Worm (Caenorhabditis elegans) whole organism, young adult: ENCODE measurements around the gene gly-3.

Experiments
- B0336.3 ChIP-seq: fragments of 200-800 bp; sonication (Bioruptor generic); IDR thresholded peaks from 2 replicates; pipeline ENCODE4 v1.3.6; 2022; ENCODE audit warnings: missing genetic modification characterization, missing compliant biosample characterization
- F23B12.7 ChIP-seq: sonication (generic microtip); optimal IDR thresholded peaks from 2 replicates; lab custom pipeline; 2017; ENCODE audit warnings: missing genetic modification characterization, mild to moderate bottlenecking, missing compliant biosample characterization, antibody characterized with exemption, moderate library complexity; ENCODE audit not compliant: insufficient read depth
- F33H1.4 ChIP-seq: fragments of 200-800 bp; sonication (Bioruptor generic); IDR thresholded peaks from 2 replicates; pipeline ENCODE4 v1.3.6; 2022; ENCODE audit warnings: missing genetic modification reagents, missing genetic modification characterization, missing compliant biosample characterization
- F39B2.1 ChIP-seq: fragments of 200-800 bp; sonication (Bioruptor generic); IDR thresholded peaks from 2 replicates; pipeline ENCODE4 v1.3.6; 2022; ENCODE audit warnings: missing genetic modification reagents, missing genetic modification characterization, missing compliant biosample characterization
- F49E8.2 ChIP-seq: sonication (generic microtip); optimal IDR thresholded peaks from 3 replicates; lab custom pipeline; 2017; ENCODE audit warnings: missing genetic modification characterization, mild to moderate bottlenecking, missing compliant biosample characterization, antibody characterized with exemption, moderate library complexity; ENCODE audit not compliant: insufficient read depth
- F57A8.1 ChIP-seq: fragments of 200-800 bp; sonication (Bioruptor generic); optimal IDR thresholded peaks from 2 replicates; lab custom pipeline; 2018; ENCODE audit warnings: mild to moderate bottlenecking, missing genetic modification characterization, moderate library complexity, missing compliant biosample characterization
- Y53F4B.3 ChIP-seq: fragments of 200-800 bp; sonication (Bioruptor generic); IDR thresholded peaks from 2 replicates; pipeline ENCODE4 v1.3.6; 2022; ENCODE audit warnings: missing genetic modification reagents, missing genetic modification characterization, missing compliant biosample characterization
- Y67H2A.10 ChIP-seq: fragments of 200-800 bp; sonication (Bioruptor generic); conservative IDR thresholded peaks from 2 replicates; pipeline ENCODE4 v1.3.6; 2022; ENCODE audit warnings: missing genetic modification reagents, missing genetic modification characterization, missing compliant biosample characterization
- Y95B8A.8 ChIP-seq: fragments of 200-800 bp; sonication (Bioruptor generic); IDR thresholded peaks from 2 replicates; pipeline ENCODE4 v1.3.6; 2022; ENCODE audit warnings: missing genetic modification reagents, missing genetic modification characterization, missing compliant biosample characterization
- akir-1 ChIP-seq: fragments of 200-800 bp; sonication (Bioruptor generic); optimal IDR thresholded peaks from 2 replicates; lab custom pipeline; 2018; ENCODE audit warnings: mild to moderate bottlenecking, missing genetic modification characterization, moderate library complexity, missing compliant biosample characterization
- attf-6 ChIP-seq: fragments of 200-800 bp; sonication (Bioruptor generic); IDR thresholded peaks from 2 replicates; pipeline ENCODE4 v1.3.6; 2022; ENCODE audit warnings: missing genetic modification reagents, missing genetic modification characterization, missing compliant biosample characterization
- cebp-1 ChIP-seq, 2 experiments: fragments of 200-800 bp in 1 of 2; sonication (Bioruptor generic) in 1 of 2; sonication (generic microtip) in 1 of 2; IDR thresholded peaks in 1 of 2; optimal IDR thresholded peaks in 1 of 2; 2 replicates each; pipeline versions ENCODE4 v1.3.6 to Lab custom; 2017 to 2022; ENCODE audit warnings: missing compliant biosample characterization in 2 of 2, missing genetic modification characterization in 2 of 2, mild to moderate bottlenecking in 1 of 2, missing genetic modification reagents in 1 of 2, moderate library complexity in 1 of 2
- cebp-2 ChIP-seq: fragments of 200-800 bp; sonication (Bioruptor generic); IDR thresholded peaks from 2 replicates; pipeline ENCODE4 v1.3.6; 2022; ENCODE audit warnings: missing genetic modification characterization, missing compliant biosample characterization
- ceh-91 ChIP-seq: fragments of 200-800 bp; sonication (Bioruptor generic); IDR thresholded peaks from 2 replicates; pipeline ENCODE4 v1.3.6; 2022; ENCODE audit warnings: missing genetic modification reagents, missing genetic modification characterization, missing compliant biosample characterization
- chd-7 ChIP-seq: sonication (generic microtip); optimal IDR thresholded peaks from 2 replicates; lab custom pipeline; 2016; ENCODE audit warnings: mild to moderate bottlenecking, missing genetic modification characterization, moderate library complexity, missing compliant biosample characterization
- dox-1 ChIP-seq: fragments of 200-800 bp; sonication (Bioruptor generic); IDR thresholded peaks from 2 replicates; pipeline ENCODE4 v1.3.6; 2022; ENCODE audit warnings: missing genetic modification reagents, missing genetic modification characterization, missing compliant biosample characterization
- efl-1 ChIP-seq: fragments of 150-350 bp; optimal IDR thresholded peaks from 2 replicates; lab custom pipeline; 2014; ENCODE audit warnings: missing biosample characterization, missing genetic modification reagents, missing genetic modification characterization
- ekl-4 ChIP-seq: fragments of 200-800 bp; sonication (Bioruptor generic); IDR thresholded peaks from 2 replicates; pipeline ENCODE4 v1.3.6; 2022; ENCODE audit warnings: missing genetic modification reagents, missing genetic modification characterization, missing compliant biosample characterization
- fkh-3 ChIP-seq: sonication (generic microtip); optimal IDR thresholded peaks from 2 replicates; lab custom pipeline; 2016; ENCODE audit warnings: mild to moderate bottlenecking, missing genetic modification characterization, missing compliant biosample characterization
- hlh-26 ChIP-seq: fragments of 200-800 bp; sonication (Bioruptor generic); conservative IDR thresholded peaks from 2 replicates; pipeline ENCODE4 v1.3.6; 2022; ENCODE audit warnings: missing genetic modification reagents, missing genetic modification characterization, missing compliant biosample characterization
- hmg-1.2 ChIP-seq: fragments of 200-800 bp; sonication (Bioruptor generic); IDR thresholded peaks from 2 replicates; pipeline ENCODE4 v1.3.6; 2022; ENCODE audit warnings: missing genetic modification reagents, missing genetic modification characterization, missing compliant biosample characterization
- lin-54 ChIP-seq: fragments of 200-800 bp; sonication (Bioruptor generic); optimal IDR thresholded peaks from 2 replicates; lab custom pipeline; 2018; ENCODE audit warnings: mild to moderate bottlenecking, missing genetic modification characterization, missing compliant biosample characterization
- lir-1 ChIP-seq: fragments of 200-800 bp; sonication (Bioruptor generic); conservative IDR thresholded peaks from 2 replicates; pipeline ENCODE4 v1.3.6; 2022; ENCODE audit warnings: missing genetic modification reagents, missing genetic modification characterization, missing compliant biosample characterization
- lsl-1 ChIP-seq: fragments of 200-800 bp; sonication (Bioruptor generic); optimal IDR thresholded peaks from 2 replicates; lab custom pipeline; 2018; ENCODE audit warnings: mild to moderate bottlenecking, missing genetic modification characterization, moderate library complexity, missing compliant biosample characterization
- madf-10 ChIP-seq: sonication (generic microtip); optimal IDR thresholded peaks from 2 replicates; lab custom pipeline; 2016; ENCODE audit warnings: mild to moderate bottlenecking, missing genetic modification characterization, missing compliant biosample characterization
- madf-8 ChIP-seq: fragments of 200-800 bp; sonication (Bioruptor generic); conservative IDR thresholded peaks from 2 replicates; pipeline ENCODE4 v1.3.6; 2022; ENCODE audit warnings: missing genetic modification reagents, missing genetic modification characterization, missing compliant biosample characterization
- mcd-1 ChIP-seq: fragments of 200-800 bp; sonication (Bioruptor generic); IDR thresholded peaks from 2 replicates; pipeline ENCODE4 v1.3.6; 2022; ENCODE audit warnings: missing genetic modification reagents, missing genetic modification characterization, missing compliant biosample characterization
- mel-28 ChIP-seq: sonication (generic microtip); optimal IDR thresholded peaks from 2 replicates; lab custom pipeline; 2016; ENCODE audit warnings: borderline replicate concordance, mild to moderate bottlenecking, missing genetic modification characterization, missing compliant biosample characterization
- nfya-1 ChIP-seq: sonication (generic microtip); optimal IDR thresholded peaks from 2 replicates; lab custom pipeline; 2017; ENCODE audit warnings: antibody characterized with exemption, missing compliant biosample characterization, missing genetic modification characterization, borderline replicate concordance; ENCODE audit not compliant: insufficient read depth
- nhr-179 ChIP-seq: sonication (generic microtip); optimal IDR thresholded peaks from 2 replicates; lab custom pipeline; 2016; ENCODE audit warnings: mild to moderate bottlenecking, missing genetic modification characterization, missing compliant biosample characterization
- somi-1 ChIP-seq: fragments of 200-800 bp; sonication (Bioruptor generic); optimal IDR thresholded peaks from 2 replicates; lab custom pipeline; 2018; ENCODE audit warnings: mild to moderate bottlenecking, missing genetic modification characterization, missing compliant biosample characterization
- tbp1 ChIP-seq: fragments of 200-800 bp; sonication (Bioruptor generic); optimal IDR thresholded peaks from 2 replicates; lab custom pipeline; 2018; ENCODE audit warnings: mild to moderate bottlenecking, missing genetic modification characterization, missing compliant biosample characterization
- unc-130 ChIP-seq: sonication (generic microtip); optimal IDR thresholded peaks from 2 replicates; lab custom pipeline; 2016; ENCODE audit warnings: missing genetic modification reagents, missing genetic modification characterization, missing compliant biosample characterization
- xnd-1 ChIP-seq: sonication (generic microtip); optimal IDR thresholded peaks from 2 replicates; lab custom pipeline; 2016; ENCODE audit warnings: missing genotype, missing genetic modification reagents, missing genetic modification characterization, missing compliant biosample characterization
- ztf-28 ChIP-seq: fragments of 200-800 bp; sonication (Bioruptor generic); IDR thresholded peaks from 2 replicates; pipeline ENCODE4 v1.3.6; 2022; ENCODE audit warnings: missing genetic modification reagents, missing genetic modification characterization, missing compliant biosample characterization

gly-3 gene

ce11 chrIII:7903427-7903826 is 14.1 kb downstream of the gly-3 start:
- no peak for TF ChIP-seq unc-130
- TF ChIP-seq nhr-179 (tag; lab: Kevin White, UChicago), result no peak
- no peak for TF ChIP-seq mel-28
- TF ChIP-seq nfya-1 (tag; lab: Kevin White, UChicago), result no peak
- TF ChIP-seq ztf-28 (GFP tag; lab: Robert Waterston, UW), result no peak
- TF ChIP-seq dox-1, result no peak

ce11 chrIII:7900733-7901132 is 16.8 kb downstream of the gly-3 start, which contains the start of gene best-24:
TSS of gene best-24 (plus strand) at chrIII:7901033.
- TF ChIP-seq hlh-26 (GFP tag; lab: Robert Waterston, UW), result no peak
- TF ChIP-seq xnd-1, result no peak
- no peak for TF ChIP-seq efl-1

DNA sequence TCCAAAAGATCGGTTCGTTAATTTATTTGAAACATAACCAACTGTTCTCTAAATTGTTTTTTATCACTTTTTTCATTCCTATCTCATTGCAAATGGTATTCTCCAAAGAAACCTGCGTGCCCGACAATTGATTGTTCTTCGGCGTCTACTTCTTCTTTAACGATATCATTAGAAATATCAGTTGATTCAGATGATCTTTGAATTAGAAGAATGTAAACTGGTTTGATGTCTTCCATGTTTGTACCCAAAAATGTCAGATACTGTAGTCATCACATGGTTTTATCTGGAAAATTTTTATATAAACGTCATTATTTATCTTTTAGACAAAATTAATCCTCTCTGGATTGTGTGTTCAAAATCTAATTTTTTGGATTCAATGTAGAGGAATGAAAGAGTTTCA is 19.8 kb downstream of the gly-3 start:
- TF ChIP-seq F57A8.1 (GFP tag; lab: Kevin White, UChicago) (no peak), Y53F4B.3 (GFP tag; lab: Robert Waterston, UW) (no peak), somi-1 (GFP tag; lab: Kevin White, UChicago) (peak; percentile 19), cebp-1 (GFP tag; IDR thresholded peaks at IDR 0.05; lab: Robert Waterston, UW) (no peak), cebp-1 (tag; optimal IDR thresholded peaks at IDR 0.05; lab: Kevin White, UChicago) (no peak), chd-7 (tag; lab: Kevin White, UChicago) (no peak), Y67H2A.10 (no peak)

DNA sequence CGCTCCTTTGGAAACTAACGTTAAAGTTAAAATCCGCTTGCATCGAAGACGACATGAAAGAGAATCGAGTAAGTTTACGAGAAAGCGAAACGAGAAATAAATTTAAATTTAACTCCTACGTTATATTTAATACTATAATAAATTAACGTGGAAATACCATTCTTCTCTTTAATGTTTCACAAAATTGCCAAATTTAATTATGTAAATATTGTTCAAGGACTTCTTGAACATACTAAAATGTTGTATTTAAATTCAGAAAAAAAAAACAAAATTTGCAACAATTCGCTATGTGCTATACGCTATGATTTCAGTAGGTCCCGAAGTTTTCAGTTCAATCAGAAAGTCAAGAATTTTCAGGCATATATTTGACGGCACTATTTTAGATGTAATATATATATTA is 20.6 kb downstream of the gly-3 start, which contains the start of gene ZK688.10:
TSS of gene ZK688.10 (minus strand) at position 101 of the 400 bp plus-strand sequence.
- no peak for TF ChIP-seq akir-1 (GFP tag; lab: Kevin White, UChicago)
- no peak for TF ChIP-seq ekl-4
- TF ChIP-seq madf-10 (tag; lab: Kevin White, UChicago), result no peak
- no peak for TF ChIP-seq F39B2.1
- no peak for TF ChIP-seq fkh-3 (tag; lab: Kevin White, UChicago)
- TF ChIP-seq attf-6 (GFP tag; lab: Robert Waterston, UW), result no peak
- no peak for TF ChIP-seq F23B12.7 (tag; lab: Kevin White, UChicago)
- TF ChIP-seq madf-8 (GFP tag; lab: Robert Waterston, UW), result no peak
- TF ChIP-seq lin-54 (GFP tag; lab: Kevin White, UChicago), result no peak
- no peak for TF ChIP-seq Y95B8A.8 (GFP tag; lab: Robert Waterston, UW)
- TF ChIP-seq lir-1 (GFP tag; lab: Robert Waterston, UW), result no peak
- no peak for TF ChIP-seq unc-130
- no peak for TF ChIP-seq mcd-1 (GFP tag; lab: Robert Waterston, UW)
- TF ChIP-seq cebp-2 (GFP tag; lab: Robert Waterston, UW), result no peak

- no peak for TF ChIP-seq tbp1 (GFP tag; lab: Kevin White, UChicago)
- no peak for TF ChIP-seq F49E8.2 (tag; lab: Kevin White, UChicago)
- TF ChIP-seq, all 124 proteins: peak for 0
Measured at ce11 chrIII:7894724-7895123, 22.8 kb downstream of the gly-3 start, which contains the start of gene ZK688.4. TSS of gene ZK688.4 (plus strand) at chrIII:7895024.

- peak; percentile 85 for TF ChIP-seq lsl-1 (GFP tag; lab: Kevin White, UChicago)
- TF ChIP-seq ceh-91, result peak; percentile 55; the same call in 1 of the 2 replicates
- no peak for TF ChIP-seq B0336.3 (GFP tag; lab: Robert Waterston, UW)
- TF ChIP-seq F33H1.4 (GFP tag; lab: Robert Waterston, UW), result 0 out of 2 replicates have a peak, but pooled peaks have one; percentile 14
- TF ChIP-seq hmg-1.2, result peak; percentile 43; the same call in 1 of the 2 replicates
Measured at ce11 chrIII:7893224-7893623, 24.3 kb downstream of the gly-3 start.
